Fruit fly (Drosophila melanogaster) whole organism, adult: Measurements from ENCODE around the gene CG32856.
A peak's percentile ranks its signal among the peaks of the same experiment; 100 is the strongest.

Source experiments
- CG11617 ChIP-seq: fragments of 200-800 bp; sonication (Bioruptor generic); optimal IDR thresholded peaks from 2 replicates; lab custom pipeline; 2017; ENCODE audit warnings: mild to moderate bottlenecking, missing biosample characterization, missing genetic modification reagents, missing genetic modification characterization
- CG12768 ChIP-seq: fragments of 200-800 bp; sonication (Bioruptor generic); optimal IDR thresholded peaks from 2 replicates; lab custom pipeline; 2017; ENCODE audit warnings: missing biosample characterization, missing genetic modification characterization, mild to moderate bottlenecking, moderate library complexity, missing genetic modification reagents
- CG14711 ChIP-seq: fragments of 200-800 bp; sonication (Bioruptor generic); optimal IDR thresholded peaks from 2 replicates; lab custom pipeline; 2018; ENCODE audit warnings: missing biosample characterization, mild to moderate bottlenecking, missing genetic modification characterization, moderate library complexity
- CG1620 ChIP-seq: fragments of 200-800 bp; sonication (Bioruptor generic); optimal IDR thresholded peaks from 2 replicates; lab custom pipeline; 2016; ENCODE audit warnings: missing biosample characterization, missing genetic modification characterization
- CG33017 ChIP-seq: fragments of 200-800 bp; sonication (Bioruptor generic); optimal IDR thresholded peaks from 2 replicates; lab custom pipeline; 2018; ENCODE audit warnings: missing biosample characterization, mild to moderate bottlenecking, missing genetic modification characterization, moderate library complexity
- CG5204 ChIP-seq: fragments of 200-800 bp; sonication (Bioruptor generic); optimal IDR thresholded peaks from 2 replicates; lab custom pipeline; 2016; ENCODE audit warnings: missing biosample characterization, missing genetic modification characterization
- CG7045 ChIP-seq: fragments of 200-800 bp; sonication (Bioruptor generic); optimal IDR thresholded peaks from 2 replicates; lab custom pipeline; 2017; ENCODE audit warnings: missing biosample characterization, mild to moderate bottlenecking, missing genetic modification characterization
- CG7101 ChIP-seq: fragments of 200-800 bp; sonication (Bioruptor generic); optimal IDR thresholded peaks from 2 replicates; lab custom pipeline; 2018; ENCODE audit warnings: missing biosample characterization, mild to moderate bottlenecking, missing genetic modification characterization, moderate library complexity
- Clk ChIP-seq: fragments of 200-800 bp; sonication (Bioruptor generic); optimal IDR thresholded peaks from 2 replicates; lab custom pipeline; 2017; ENCODE audit warnings: missing biosample characterization, missing genetic modification characterization
- Crg-1 ChIP-seq: fragments of 200-800 bp; sonication (Bioruptor generic); optimal IDR thresholded peaks from 2 replicates; lab custom pipeline; 2016; ENCODE audit warnings: missing biosample characterization, missing genetic modification characterization
- Hr96 ChIP-seq: fragments of 200-800 bp; sonication (Bioruptor generic); optimal IDR thresholded peaks from 2 replicates; lab custom pipeline; 2016; ENCODE audit warnings: missing biosample characterization, missing genetic modification characterization
- Mnt ChIP-seq: fragments of 200-800 bp; sonication (Bioruptor generic); optimal IDR thresholded peaks from 2 replicates; lab custom pipeline; 2016; ENCODE audit warnings: missing biosample characterization, mild to moderate bottlenecking, missing genetic modification characterization
- bab1 ChIP-seq: fragments of 200-800 bp; sonication (Bioruptor generic); optimal IDR thresholded peaks from 3 replicates; lab custom pipeline; 2019; ENCODE audit warnings: missing biosample characterization, mild to moderate bottlenecking, missing genetic modification characterization, moderate library complexity
- cic ChIP-seq: fragments of 200-800 bp; sonication (Bioruptor generic); optimal IDR thresholded peaks from 2 replicates; lab custom pipeline; 2017; ENCODE audit warnings: missing biosample characterization, mild to moderate bottlenecking, missing genetic modification characterization, moderate library complexity
- cnc ChIP-seq, 2 experiments: fragments of >200 bp; optimal IDR thresholded peaks; 2 replicates each; lab custom pipeline; 2017
- kay ChIP-seq: fragments of 200-800 bp; sonication (Bioruptor generic); peaks from one replicate; lab custom pipeline; 2016; ENCODE audit warnings: missing biosample characterization, missing genetic modification characterization, borderline replicate concordance
- ovo ChIP-seq: fragments of 200-800 bp; sonication (Bioruptor generic); optimal IDR thresholded peaks from 2 replicates; lab custom pipeline; 2016; ENCODE audit warnings: missing biosample characterization, missing genetic modification characterization
- pad ChIP-seq: fragments of 200-800 bp; sonication (Bioruptor generic); optimal IDR thresholded peaks from 3 replicates; lab custom pipeline; 2017; ENCODE audit warnings: missing biosample characterization, missing genetic modification characterization, mild to moderate bottlenecking, moderate library complexity, missing genetic modification reagents
- tj ChIP-seq: fragments of 200-800 bp; sonication (Bioruptor generic); optimal IDR thresholded peaks from 3 replicates; lab custom pipeline; 2017; ENCODE audit warnings: missing biosample characterization, mild to moderate bottlenecking, missing genetic modification characterization, moderate library complexity
- toe ChIP-seq: fragments of 200-800 bp; sonication (Bioruptor generic); optimal IDR thresholded peaks from 2 replicates; lab custom pipeline; 2016; ENCODE audit warnings: missing biosample characterization, missing genetic modification characterization

CG32856 gene

DNA sequence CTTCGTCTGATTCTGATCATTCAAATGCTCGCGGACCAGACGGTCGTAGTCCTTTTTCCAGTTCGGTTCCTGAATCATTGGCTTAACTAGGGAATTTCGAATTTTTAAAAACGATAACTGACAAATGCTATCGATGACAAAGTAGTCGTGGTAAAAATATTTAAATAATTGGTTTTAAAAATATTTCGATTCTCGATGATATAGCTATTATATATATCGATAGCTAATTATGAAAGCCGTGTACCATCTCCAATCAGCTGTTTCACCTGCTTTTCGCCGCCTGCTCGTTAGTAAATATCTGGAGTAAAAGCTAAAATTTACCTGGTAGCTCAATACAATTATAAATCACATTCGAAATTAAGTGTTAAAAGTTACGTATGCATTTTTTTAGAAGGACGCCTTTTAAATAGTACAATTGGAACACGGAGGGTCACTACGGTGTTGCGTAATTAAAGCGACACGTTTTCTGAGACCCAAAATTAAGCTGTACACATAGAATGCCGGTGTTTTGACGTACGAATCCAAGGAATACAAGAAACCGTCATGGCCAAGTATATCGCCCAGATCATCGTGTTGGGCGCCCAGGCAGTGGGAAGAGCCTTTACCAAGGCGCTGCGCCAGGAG lies 31.4 kb downstream of the CG32856 start, which contains the start of the genes CG5478 and blp:
Gene CG5478, minus strand, starts transcription at position 126 of the 624 bp plus-strand sequence.
Gene blp, plus strand, starts transcription at position 239 of the 624 bp plus-strand sequence.
- TF ChIP-seq bab1 (peak; percentile 37), cnc (optimal IDR thresholded peaks at IDR 0.05; lab: Kevin White, UChicago) (no peak), CG11617 (no peak), tj (GFP tag; lab: Kevin White, UChicago) (no peak), Mnt (GFP tag; lab: Kevin White, UChicago) (peak; percentile 28), CG5204 (GFP tag; lab: Kevin White, UChicago) (no peak), CG14711 (tag; lab: Kevin White, UChicago) (no peak), kay (GFP tag; lab: Kevin White, UChicago) (no peak)

DNA sequence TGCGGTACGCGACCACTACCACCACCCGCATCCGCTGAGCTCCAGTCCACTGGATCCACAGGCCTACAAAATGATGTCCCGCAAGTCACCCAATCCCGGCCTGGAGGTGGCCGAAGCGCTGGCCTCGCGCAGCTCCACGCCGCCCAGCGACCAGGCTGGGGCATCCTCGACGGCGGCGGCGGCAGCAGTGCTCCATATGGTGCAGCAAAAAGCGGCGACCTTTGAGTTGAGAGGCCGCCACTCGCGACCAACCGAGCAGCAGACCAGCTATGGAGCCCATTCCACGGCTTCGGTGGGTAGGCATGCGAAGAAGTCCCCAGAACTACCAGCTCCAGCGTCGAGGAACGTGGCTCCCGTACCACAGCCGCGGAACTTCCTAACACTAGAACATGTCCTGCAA lies 35.1 kb downstream of the CG32856 start:
- TF ChIP-seq Crg-1 (GFP tag; lab: Kevin White, UChicago) = no peak
- no peak for TF ChIP-seq Hr96 (GFP tag; lab: Kevin White, UChicago)
- TF ChIP-seq CG1620 (GFP tag; lab: Kevin White, UChicago) = no peak
- no peak for TF ChIP-seq Clk
- no peak for TF ChIP-seq CG5204 (GFP tag; lab: Kevin White, UChicago)

dm6 chr3R:15928127-15928526 lies 37.0 kb downstream of the CG32856 start:
- no peak for TF ChIP-seq CG7045
- no peak for TF ChIP-seq cnc (optimal IDR thresholded peaks at IDR 0.05; lab: Kevin White, UChicago)
- TF ChIP-seq CG33017 = no peak
- TF ChIP-seq ovo (GFP tag; lab: Kevin White, UChicago) = no peak
- no peak for TF ChIP-seq pad (GFP tag; lab: Kevin White, UChicago)
- TF ChIP-seq toe = no peak
- no peak for TF ChIP-seq CG5204 (GFP tag; lab: Kevin White, UChicago)
- no peak for TF ChIP-seq bab1
- TF ChIP-seq Hr96 (GFP tag; lab: Kevin White, UChicago) = no peak

- TF ChIP-seq Clk (no peak), CG5204 (GFP tag; lab: Kevin White, UChicago) (no peak), pad (GFP tag; lab: Kevin White, UChicago) (no peak), CG7101 (tag; lab: Kevin White, UChicago) (no peak), CG11617 (no peak)
Observed at dm6 chr3R:15927172-15927571, 38.0 kb downstream of the CG32856 start.

DNA sequence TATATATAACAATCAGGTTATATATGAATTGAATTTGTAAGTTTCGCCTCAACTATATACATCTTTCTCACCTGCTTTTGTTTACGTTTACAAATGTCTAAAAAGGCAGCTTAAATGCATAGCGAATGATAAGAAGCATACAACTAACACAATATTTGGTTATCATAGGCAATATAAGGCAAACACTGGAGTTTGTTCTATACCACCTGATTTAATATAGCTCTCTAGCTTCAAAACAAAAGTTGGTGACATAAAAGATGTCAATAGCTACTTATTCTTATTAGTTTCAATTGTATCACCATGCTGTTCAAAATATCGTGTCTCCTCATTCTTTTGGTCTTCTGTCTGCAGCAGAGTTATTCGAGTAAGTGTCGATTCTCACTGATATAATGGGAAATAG lies 39.2 kb downstream of the CG32856 start:
- TF ChIP-seq toe (no peak), CG7045 (no peak), Clk (no peak), CG7101 (tag; lab: Kevin White, UChicago) (no peak), CG33017 (no peak), CG5204 (GFP tag; lab: Kevin White, UChicago) (no peak), bab1 (no peak), pad (GFP tag; lab: Kevin White, UChicago) (no peak), CG12768 (GFP tag; lab: Kevin White, UChicago) (no peak), Hr96 (GFP tag; lab: Kevin White, UChicago) (no peak), tj (GFP tag; lab: Kevin White, UChicago) (no peak), CG1620 (GFP tag; lab: Kevin White, UChicago) (no peak), cic (no peak)

dm6 chr3R:15925329-15925728 lies 39.8 kb downstream of the CG32856 start, which contains the start of gene CG34276:
Gene CG34276, plus strand, starts transcription at chr3R:15925629.
- TF ChIP-seq kay (GFP tag; lab: Kevin White, UChicago) = no peak
- no peak for TF ChIP-seq toe
- no peak for TF ChIP-seq CG33017
- no peak for TF ChIP-seq Mnt (GFP tag; lab: Kevin White, UChicago)
- no peak for TF ChIP-seq CG1620 (GFP tag; lab: Kevin White, UChicago)
- TF ChIP-seq CG12768 (GFP tag; lab: Kevin White, UChicago) = no peak
- no peak for TF ChIP-seq cnc (optimal IDR thresholded peaks at IDR 0.05; lab: Kevin White, UChicago)
- no peak for TF ChIP-seq CG11617

DNA sequence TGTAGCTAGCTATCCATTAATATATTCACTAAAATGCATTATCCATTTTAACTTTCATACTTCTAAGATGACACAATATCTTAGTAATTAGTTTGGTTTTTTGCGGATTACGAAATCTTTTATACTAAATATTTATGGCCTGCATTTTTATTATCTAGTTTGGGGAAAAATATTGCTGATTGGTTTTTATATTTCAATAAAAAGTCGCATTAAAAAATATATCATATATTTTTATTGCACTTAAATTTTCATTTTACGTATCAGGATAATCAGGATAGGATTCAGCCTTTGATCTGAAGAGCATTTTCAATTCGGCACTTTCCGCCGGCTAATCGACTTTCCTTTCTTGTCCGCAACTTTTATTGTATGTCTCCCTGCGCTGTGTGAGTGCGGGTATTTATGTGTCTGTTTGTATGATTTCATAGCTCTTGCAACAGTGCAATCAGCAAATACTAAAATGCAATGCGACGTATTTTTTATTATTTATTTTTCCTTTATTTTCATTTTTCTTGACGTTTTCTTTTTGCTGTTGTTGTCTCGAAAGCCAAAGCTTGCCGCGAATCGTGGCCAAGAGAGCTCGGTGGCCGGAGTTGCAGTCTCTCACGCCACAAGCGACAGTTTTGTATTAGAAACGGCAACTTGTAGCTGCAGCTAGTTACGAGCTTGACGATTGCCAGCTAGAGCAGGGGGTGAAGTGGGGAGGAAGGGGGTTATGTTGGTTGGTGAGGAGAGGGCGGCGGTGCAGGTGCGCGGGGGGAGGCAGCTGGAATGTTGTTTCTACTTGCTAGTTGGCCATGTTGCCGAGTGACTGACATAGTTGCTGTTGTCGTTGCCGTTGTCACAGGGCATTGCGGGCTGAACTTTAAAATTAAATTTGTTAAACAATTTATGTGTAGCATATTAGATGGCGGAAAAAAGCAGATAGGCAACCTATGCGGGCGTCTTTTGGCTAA lies 42.3 kb downstream of the CG32856 start:
- TF ChIP-seq Mnt (GFP tag; lab: Kevin White, UChicago) (no peak), CG7101 (tag; lab: Kevin White, UChicago) (no peak), CG5204 (GFP tag; lab: Kevin White, UChicago) (no peak), CG14711 (tag; lab: Kevin White, UChicago) (no peak), CG33017 (no peak), CG12768 (GFP tag; lab: Kevin White, UChicago) (no peak), cic (no peak), CG11617 (no peak), bab1 (no peak), cnc (optimal IDR thresholded peaks at IDR 0.05; lab: Kevin White, UChicago) (no peak), Crg-1 (GFP tag; lab: Kevin White, UChicago) (no peak), Hr96 (GFP tag; lab: Kevin White, UChicago) (no peak), tj (GFP tag; lab: Kevin White, UChicago) (no peak), ovo (GFP tag; lab: Kevin White, UChicago) (no peak), toe (no peak), kay (GFP tag; lab: Kevin White, UChicago) (no peak), pad (GFP tag; lab: Kevin White, UChicago) (no peak)
